Fruit fly (Drosophila melanogaster) whole organism, embryonic: ENCODE results near the gene CG18598.

ENCODE experiments used
- Adf1 ChIP-seq: fragments of 200-800 bp; sonication (Bioruptor generic); IDR thresholded peaks from 2 replicates; pipeline ENCODE4 v1.3.6; 2022; ENCODE audit warnings: missing biosample characterization, missing genetic modification characterization
- CG10565 ChIP-seq: fragments of 200-800 bp; sonication (Bioruptor generic); optimal IDR thresholded peaks from 3 replicates; lab custom pipeline; 2016; ENCODE audit warnings: missing biosample characterization, mild to moderate bottlenecking, missing genetic modification characterization
- CG11696 ChIP-seq: fragments of 200-800 bp; sonication (Bioruptor generic); IDR thresholded peaks from 2 replicates; pipeline ENCODE4 v1.3.6; 2022; ENCODE audit warnings: missing biosample characterization, missing genetic modification characterization
- CG12391 ChIP-seq: fragments of 200-800 bp; sonication (Bioruptor generic); optimal IDR thresholded peaks from 3 replicates; lab custom pipeline; 2018; ENCODE audit warnings: missing biosample characterization, mild to moderate bottlenecking, missing genetic modification characterization, moderate library complexity
- CG14441 ChIP-seq: fragments of 200-800 bp; sonication (Bioruptor generic); IDR thresholded peaks from 2 replicates; pipeline ENCODE4 v1.3.6; 2022; ENCODE audit warnings: missing biosample characterization, missing genetic modification characterization
- CG15514 ChIP-seq: fragments of 200-800 bp; sonication (Bioruptor generic); optimal IDR thresholded peaks from 3 replicates; lab custom pipeline; 2017; ENCODE audit warnings: missing biosample characterization, missing genetic modification characterization, mild to moderate bottlenecking, moderate library complexity, missing genetic modification reagents
- CG16863 ChIP-seq: fragments of 200-800 bp; sonication (Bioruptor generic); optimal IDR thresholded peaks from 3 replicates; lab custom pipeline; 2016; ENCODE audit warnings: missing biosample characterization, missing genetic modification characterization
- CG18599 ChIP-seq: fragments of 200-800 bp; sonication (Bioruptor generic); optimal IDR thresholded peaks from 3 replicates; lab custom pipeline; 2017; ENCODE audit warnings: missing biosample characterization, missing genetic modification characterization, mild to moderate bottlenecking, moderate library complexity, missing genetic modification reagents
- CG32772 ChIP-seq: fragments of 200-800 bp; sonication (Bioruptor generic); IDR thresholded peaks from 2 replicates; pipeline ENCODE4 v1.3.6; 2022; ENCODE audit warnings: missing biosample characterization, missing genetic modification characterization
- CG4820 ChIP-seq: fragments of 200-800 bp; sonication (Bioruptor generic); optimal IDR thresholded peaks from 3 replicates; lab custom pipeline; 2016; ENCODE audit warnings: missing biosample characterization, missing genetic modification characterization
- CG6254 ChIP-seq: fragments of 200-800 bp; sonication (Bioruptor generic); optimal IDR thresholded peaks from 3 replicates; lab custom pipeline; 2017; ENCODE audit warnings: mild to moderate bottlenecking, missing biosample characterization, missing genetic modification reagents, missing genetic modification characterization
- CG6654 ChIP-seq: fragments of 200-800 bp; sonication (Bioruptor generic); optimal IDR thresholded peaks from 2 replicates; lab custom pipeline; 2017; ENCODE audit warnings: missing biosample characterization, mild to moderate bottlenecking, missing genetic modification characterization
- CG6689 ChIP-seq: fragments of 200-800 bp; sonication (Bioruptor generic); IDR thresholded peaks from 2 replicates; pipeline ENCODE4 v1.3.6; 2022; ENCODE audit warnings: missing biosample characterization, missing genetic modification characterization
- CG6813 ChIP-seq: fragments of 200-800 bp; sonication (Bioruptor generic); optimal IDR thresholded peaks from 2 replicates; lab custom pipeline; 2017; ENCODE audit warnings: missing biosample characterization, missing genetic modification characterization, mild to moderate bottlenecking, moderate library complexity, missing genetic modification reagents
- CG7987 ChIP-seq: fragments of 200-800 bp; sonication (Bioruptor generic); optimal IDR thresholded peaks from 2 replicates; lab custom pipeline; 2018; ENCODE audit warnings: missing biosample characterization, mild to moderate bottlenecking, missing genetic modification characterization, moderate library complexity
- CG8089 ChIP-seq: fragments of 200-800 bp; sonication (Bioruptor generic); optimal IDR thresholded peaks from 3 replicates; lab custom pipeline; 2016; ENCODE audit warnings: missing biosample characterization, missing genetic modification characterization
- CG8924 ChIP-seq: fragments of 200-800 bp; optimal IDR thresholded peaks from 3 replicates; lab custom pipeline; 2019; ENCODE audit warnings: missing biosample characterization, mild to moderate bottlenecking, missing genetic modification characterization, moderate library complexity
- CoRest ChIP-seq: fragments of 200-800 bp; sonication (Bioruptor generic); optimal IDR thresholded peaks from 3 replicates; lab custom pipeline; 2018; ENCODE audit warnings: missing biosample characterization, mild to moderate bottlenecking, missing genetic modification characterization, moderate library complexity
- CrebB ChIP-seq: fragments of 200-800 bp; sonication (Bioruptor generic); optimal IDR thresholded peaks from 3 replicates; lab custom pipeline; 2018; ENCODE audit warnings: missing biosample characterization, mild to moderate bottlenecking, missing genetic modification characterization
- Dfd ChIP-seq, 2 experiments: fragments of >200 bp; optimal IDR thresholded peaks; 2 replicates each; lab custom pipeline; 2017; ENCODE audit warnings: missing biosample characterization in 2 of 2, missing genetic modification characterization in 2 of 2
- Drgx ChIP-seq: fragments of 200-800 bp; sonication (Bioruptor generic); IDR thresholded peaks from 2 replicates; pipeline ENCODE4 v1.3.6; 2022; ENCODE audit warnings: missing biosample characterization, missing genetic modification characterization
- Elba2 ChIP-seq: fragments of 200-800 bp; sonication (Bioruptor generic); optimal IDR thresholded peaks from 3 replicates; lab custom pipeline; 2016; ENCODE audit warnings: missing biosample characterization, missing genetic modification characterization
- Fer1 ChIP-seq: fragments of 200-800 bp; sonication (Bioruptor generic); optimal IDR thresholded peaks from 2 replicates; lab custom pipeline; 2017; ENCODE audit warnings: missing biosample characterization, mild to moderate bottlenecking, missing genetic modification characterization
- GATAe ChIP-seq: fragments of 200-800 bp; sonication (Bioruptor generic); conservative IDR thresholded peaks from 2 replicates; pipeline ENCODE4 v1.3.6; 2022; ENCODE audit warnings: missing biosample characterization, missing genetic modification characterization
- Gug ChIP-seq: fragments of 200-800 bp; sonication (Bioruptor generic); IDR thresholded peaks from 4 replicates; pipeline ENCODE4 v1.3.6; 2022; ENCODE audit warnings: missing biosample characterization, missing genetic modification characterization
- Hr3 ChIP-seq: fragments of 200-800 bp; sonication (Bioruptor generic); optimal IDR thresholded peaks from 3 replicates; lab custom pipeline; 2016; ENCODE audit warnings: missing biosample characterization, missing genetic modification characterization
- Hsf ChIP-seq: fragments of 200-800 bp; sonication (Bioruptor generic); optimal IDR thresholded peaks from 3 replicates; lab custom pipeline; 2016; ENCODE audit warnings: missing biosample characterization, missing genetic modification characterization
- MBD-R2 ChIP-seq: fragments of 200-800 bp; sonication (Bioruptor generic); IDR thresholded peaks from 2 replicates; pipeline ENCODE4 v1.3.6; 2022; ENCODE audit warnings: missing biosample characterization, missing genetic modification characterization
- Med ChIP-seq: fragments of 200-800 bp; sonication (Bioruptor generic); peaks from one replicate; lab custom pipeline; 2016; ENCODE audit warnings: missing biosample characterization, missing genetic modification characterization, mild to moderate bottlenecking, inconsistent platforms, moderate library complexity
- Meics ChIP-seq: fragments of 200-800 bp; sonication (Bioruptor generic); optimal IDR thresholded peaks from 2 replicates; lab custom pipeline; 2017; ENCODE audit warnings: missing biosample characterization, mild to moderate bottlenecking, missing genetic modification characterization
- Ptx1 ChIP-seq: fragments of 200-800 bp; sonication (Bioruptor generic); IDR thresholded peaks from 2 replicates; pipeline ENCODE4 v1.3.6; 2022; ENCODE audit warnings: missing biosample characterization, missing genetic modification characterization
- Taf1 ChIP-seq: fragments of 200-800 bp; sonication (Bioruptor generic); IDR thresholded peaks from 2 replicates; pipeline ENCODE4 v1.3.6; 2022; ENCODE audit warnings: missing biosample characterization, missing genetic modification characterization
- br ChIP-seq: fragments of >200 bp; optimal IDR thresholded peaks from 2 replicates; lab custom pipeline; 2017
- cas ChIP-seq: fragments of 200-800 bp; sonication (Bioruptor generic); IDR thresholded peaks from 2 replicates; pipeline ENCODE4 v1.3.6; 2022; ENCODE audit warnings: missing biosample characterization, missing genetic modification characterization
- chm ChIP-seq: fragments of 200-800 bp; sonication (Bioruptor generic); IDR thresholded peaks from 2 replicates; pipeline ENCODE4 v1.3.6; 2022; ENCODE audit warnings: missing biosample characterization, missing genetic modification characterization
- cwo ChIP-seq: fragments of 200-800 bp; sonication (Bioruptor generic); optimal IDR thresholded peaks from 3 replicates; lab custom pipeline; 2017; ENCODE audit warnings: missing biosample characterization, missing genetic modification characterization, mild to moderate bottlenecking, moderate library complexity, missing genetic modification reagents
- fd96Cb ChIP-seq: fragments of 200-800 bp; sonication (Bioruptor generic); optimal IDR thresholded peaks from 2 replicates; lab custom pipeline; 2018; ENCODE audit warnings: missing biosample characterization, mild to moderate bottlenecking, missing genetic modification characterization, moderate library complexity
- ftz-f1 ChIP-seq: fragments of 200-800 bp; sonication (Bioruptor generic); optimal IDR thresholded peaks from 2 replicates; lab custom pipeline; 2016; ENCODE audit warnings: missing biosample characterization, missing genetic modification characterization
- gsb ChIP-seq: fragments of 200-800 bp; sonication (Bioruptor generic); IDR thresholded peaks from 2 replicates; pipeline ENCODE4 v1.3.6; 2022; ENCODE audit warnings: missing biosample characterization, missing genetic modification characterization
- mirr ChIP-seq: fragments of 200-800 bp; sonication (Bioruptor generic); optimal IDR thresholded peaks from 3 replicates; lab custom pipeline; 2018; ENCODE audit warnings: missing biosample characterization, mild to moderate bottlenecking, missing genetic modification characterization
- pb ChIP-seq: fragments of 200-800 bp; sonication (Bioruptor generic); optimal IDR thresholded peaks from 3 replicates; lab custom pipeline; 2016; ENCODE audit warnings: missing biosample characterization, missing genetic modification characterization
- pho ChIP-seq: fragments of 200-800 bp; sonication (Bioruptor generic); optimal IDR thresholded peaks from 2 replicates; lab custom pipeline; 2016; ENCODE audit warnings: missing biosample characterization, missing genetic modification characterization
- pnt ChIP-seq: fragments of 200-800 bp; sonication (Bioruptor generic); optimal IDR thresholded peaks from 3 replicates; lab custom pipeline; 2016; ENCODE audit warnings: missing biosample characterization, missing genetic modification characterization
- rib ChIP-seq: fragments of 200-800 bp; sonication (Bioruptor generic); IDR thresholded peaks from 2 replicates; pipeline ENCODE4 v1.3.6; 2022; ENCODE audit warnings: missing biosample characterization, missing genetic modification characterization
- row ChIP-seq: fragments of 200-800 bp; sonication (Bioruptor generic); IDR thresholded peaks from 3 replicates; pipeline ENCODE4 v1.3.6; 2022; ENCODE audit warnings: missing biosample characterization, missing genetic modification characterization
- ssp ChIP-seq: fragments of 200-800 bp; sonication (Bioruptor generic); IDR thresholded peaks from 2 replicates; pipeline ENCODE4 v1.3.6; 2022; ENCODE audit warnings: missing biosample characterization, missing genetic modification characterization
- tll ChIP-seq, 2 experiments: fragments of 200-800 bp in 1 of 2; fragments of >200 bp in 1 of 2; sonication (Bioruptor generic) in 1 of 2; optimal IDR thresholded peaks; 2 replicates each; lab custom pipeline; 2017 to 2019; ENCODE audit warnings: missing biosample characterization in 2 of 2, missing genetic modification characterization in 2 of 2, mild to moderate bottlenecking in 1 of 2, moderate library complexity in 1 of 2
- vnd ChIP-seq: fragments of 200-800 bp; sonication (Bioruptor generic); IDR thresholded peaks from 3 replicates; pipeline ENCODE4 v1.3.6; 2022; ENCODE audit warnings: missing biosample characterization, missing genetic modification characterization; ENCODE audit not compliant: partially characterized antibody
- wdn ChIP-seq: fragments of 200-800 bp; sonication (Bioruptor generic); IDR thresholded peaks from 2 replicates; pipeline ENCODE4 v1.3.6; 2022; ENCODE audit warnings: missing biosample characterization, missing genetic modification characterization
- zfh2 ChIP-seq: fragments of 200-800 bp; sonication (Bioruptor generic); optimal IDR thresholded peaks from 2 replicates; lab custom pipeline; 2016; ENCODE audit warnings: missing biosample characterization, missing genetic modification characterization

The CG18598 gene

DNA sequence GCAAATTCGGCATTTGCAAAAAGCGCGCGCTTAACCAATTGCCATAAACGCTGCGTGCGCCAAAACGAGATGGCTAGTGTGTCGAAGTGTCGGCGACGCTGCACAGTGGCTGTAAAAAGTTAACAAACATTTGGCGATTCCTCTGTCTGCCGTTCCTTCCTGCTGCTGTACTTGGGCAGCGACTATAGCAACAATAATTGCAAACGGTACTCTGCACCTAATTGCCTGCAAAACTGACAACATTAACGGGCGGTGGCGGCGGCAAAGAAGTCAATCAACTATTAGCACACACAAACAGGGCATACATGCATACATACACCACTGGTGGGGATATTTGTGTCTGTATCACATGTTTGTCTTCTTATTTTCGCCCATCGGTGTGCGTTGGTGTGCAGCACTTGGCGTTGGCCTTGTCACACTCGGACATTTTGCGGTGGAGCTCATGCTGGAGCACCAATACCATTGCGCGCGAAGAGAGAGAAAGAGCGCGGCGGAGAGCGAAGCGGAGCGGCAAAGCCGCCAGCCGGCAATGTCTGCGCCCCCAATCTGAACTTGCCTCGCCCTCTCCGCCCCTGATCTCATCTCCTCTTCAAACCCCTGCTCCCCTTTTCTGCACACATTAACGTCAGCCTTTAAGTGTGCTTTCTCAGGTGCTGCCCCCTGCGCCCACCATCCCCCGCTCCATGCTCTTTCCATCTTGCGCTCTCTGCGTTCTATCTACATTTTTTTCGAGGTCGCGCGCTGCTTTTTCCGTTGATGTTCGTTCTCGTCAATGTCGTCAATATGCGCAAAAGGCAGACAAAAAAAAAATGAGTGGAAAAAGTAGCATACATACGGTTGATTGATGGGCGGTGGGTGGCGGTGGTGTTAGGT is 6.5 kb upstream of the CG18598 start (continued):
- TF ChIP-seq GATAe (GFP tag; lab: Robert Waterston, UW) (no peak), cas (GFP tag; lab: Robert Waterston, UW) (no peak), Gug (no peak; the same call in 2 of the 4 replicates), pb (GFP tag; lab: Kevin White, UChicago) (no peak), rib (GFP tag; lab: Robert Waterston, UW) (peak; percentile 89; the same call in 1 of the 2 replicates), Med (GFP tag; lab: Kevin White, UChicago) (peak; percentile 74), br (lab: Kevin White, UChicago) (no peak), pho (GFP tag; lab: Kevin White, UChicago) (no peak), CG14441 (GFP tag; lab: Robert Waterston, UW) (no peak), CG7987 (GFP tag; lab: Kevin White, UChicago) (no peak), CG6689 (GFP tag; lab: Robert Waterston, UW) (no peak), fd96Cb (tag; lab: Kevin White, UChicago) (no peak), ftz-f1 (GFP tag; lab: Kevin White, UChicago) (peak; percentile 98), tll (GFP tag; optimal IDR thresholded peaks at IDR 0.05; lab: Kevin White, UChicago) (no peak), row (GFP tag; lab: Robert Waterston, UW) (peak; percentile 63), Meics (GFP tag; lab: Kevin White, UChicago) (no peak), CG8924 (no peak), Elba2 (GFP tag; lab: Kevin White, UChicago) (no peak), cwo (GFP tag; lab: Kevin White, UChicago) (peak; percentile 9), CG11696 (GFP tag; lab: Robert Waterston, UW) (no peak), CrebB (tag; lab: Kevin White, UChicago) (no peak), CG10565 (GFP tag; lab: Kevin White, UChicago) (no peak), CoRest (tag; lab: Kevin White, UChicago) (no peak), CG4820 (GFP tag; lab: Kevin White, UChicago) (no peak), Adf1 (GFP tag; lab: Robert Waterston, UW) (peak; percentile 71), CG6813 (GFP tag; lab: Kevin White, UChicago) (no peak), CG15514 (no peak), pnt (GFP tag; lab: Kevin White, UChicago) (no peak), Hr3 (GFP tag; lab: Kevin White, UChicago) (no peak), CG18599 (GFP tag; lab: Kevin White, UChicago) (peak; percentile 17), ssp (GFP tag; lab: Robert Waterston, UW) (no peak), Fer1 (GFP tag; lab: Kevin White, UChicago) (peak; percentile 9), MBD-R2 (GFP tag; lab: Robert Waterston, UW) (no peak; the same call in 1 of the 2 replicates), zfh2 (GFP tag; lab: Kevin White, UChicago) (no peak), CG6254 (GFP tag; lab: Kevin White, UChicago) (no peak), CG12391 (tag; lab: Kevin White, UChicago) (no peak), CG16863 (GFP tag; lab: Kevin White, UChicago) (no peak), vnd (GFP tag; lab: Robert Waterston, UW) (no peak), Ptx1 (GFP tag; lab: Robert Waterston, UW) (peak; percentile 29; the same call in 1 of the 2 replicates), chm (GFP tag; lab: Robert Waterston, UW) (no peak; the same call in 1 of the 2 replicates), wdn (GFP tag; lab: Robert Waterston, UW) (no peak), CG6654 (GFP tag; lab: Kevin White, UChicago) (no peak), mirr (peak; percentile 39), gsb (GFP tag; lab: Robert Waterston, UW) (no peak), CG32772 (GFP tag; lab: Robert Waterston, UW) (no peak), Hsf (GFP tag; lab: Kevin White, UChicago) (peak; percentile 7), CG8089 (GFP tag; lab: Kevin White, UChicago) (no peak), Drgx (GFP tag; lab: Robert Waterston, UW) (no peak; the same call in 1 of the 2 replicates), Dfd (GFP tag; optimal IDR thresholded peaks at IDR 0.05; lab: Kevin White, UChicago) (no peak), Taf1 (GFP tag; lab: Robert Waterston, UW) (peak; percentile 23; the same call in 1 of the 2 replicates)
